Worm (Caenorhabditis elegans): Measurements from ENCODE around the gene C29H12.2.

- TF ChIP-seq lsy-2 (tag; optimal IDR thresholded peaks at IDR 0.05) (no peak), nhr-77 (tag; optimal IDR thresholded peaks at IDR 0.05) (no peak), sma-3 (GFP tag; optimal IDR thresholded peaks at IDR 0.05) (no peak), unc-62 (GFP tag; optimal IDR thresholded peaks at IDR 0.05) (no peak)
These were observed 8.3 kb upstream of the C29H12.2 start for ce11 chrII:6115283-6115682.

Measured in whole organism, L2 larva.